Fruit fly (Drosophila melanogaster): Measurements from ENCODE around the gene Dna2.

Dna2 gene

dm6 chrX:10009794-10010614 lies at the start of gene Dna2 (continued):
- peak; percentile 16 for TF ChIP-seq pzg (GFP tag; optimal IDR thresholded peaks at IDR 0.05)
- no peak for TF ChIP-seq vfl (GFP tag; optimal IDR thresholded peaks at IDR 0.05)
- no peak for TF ChIP-seq pum (GFP tag; optimal IDR thresholded peaks at IDR 0.05)
- TF ChIP-seq ken (GFP tag; IDR thresholded peaks at IDR 0.05) = no peak
- TF ChIP-seq CG17568 (GFP tag; optimal IDR thresholded peaks at IDR 0.05) = no peak
- TF ChIP-seq shn (GFP tag; optimal IDR thresholded peaks at IDR 0.05) = no peak
- TF ChIP-seq CG13894 (tag; optimal IDR thresholded peaks at IDR 0.05) = no peak
- TF ChIP-seq Blimp-1 (GFP tag; optimal IDR thresholded peaks at IDR 0.05) = no peak
- TF ChIP-seq gcm2 (GFP tag; optimal IDR thresholded peaks at IDR 0.05) = no peak
- no peak for TF ChIP-seq fu2 (GFP tag; optimal IDR thresholded peaks at IDR 0.05)
- TF ChIP-seq CG9817 (tag; optimal IDR thresholded peaks at IDR 0.05) = peak; percentile 28
- TF ChIP-seq cwo (GFP tag; optimal IDR thresholded peaks at IDR 0.05) = no peak
- TF ChIP-seq CG15601 (tag; optimal IDR thresholded peaks at IDR 0.05) = no peak
- TF ChIP-seq az2 (GFP tag; optimal IDR thresholded peaks at IDR 0.05) = peak; percentile 12
- TF ChIP-seq Trl (optimal IDR thresholded peaks at IDR 0.05) = no peak
- no peak for TF ChIP-seq Trl (GFP tag; optimal IDR thresholded peaks at IDR 0.05)
- no peak for TF ChIP-seq gro (GFP tag; optimal IDR thresholded peaks at IDR 0.05)
- TF ChIP-seq hbn (GFP tag; IDR thresholded peaks at IDR 0.05; ENCODE audit: partially characterized antibody) = no peak
- TF ChIP-seq CG10321 (GFP tag; IDR thresholded peaks at IDR 0.05) = no peak
- no peak for TF ChIP-seq CG10147 (GFP tag; optimal IDR thresholded peaks at IDR 0.05)
- TF ChIP-seq CG4820 (GFP tag; optimal IDR thresholded peaks at IDR 0.05) = no peak
- TF ChIP-seq CG14860 (GFP tag; IDR thresholded peaks at IDR 0.05; ENCODE audit: partially characterized antibody) = no peak
- no peak for TF ChIP-seq zfh2 (GFP tag; optimal IDR thresholded peaks at IDR 0.05)
- no peak for TF ChIP-seq CG31388 (GFP tag; optimal IDR thresholded peaks at IDR 0.05)
- no peak for TF ChIP-seq CG13123 (GFP tag; optimal IDR thresholded peaks at IDR 0.05)
- TF ChIP-seq Ssrp (tag; optimal IDR thresholded peaks at IDR 0.05) = no peak
- TF ChIP-seq gcm (GFP tag; optimal IDR thresholded peaks at IDR 0.05) = no peak
- TF ChIP-seq B-H1 (GFP tag; IDR thresholded peaks at IDR 0.05) = no peak
- TF ChIP-seq kah (GFP tag; optimal IDR thresholded peaks at IDR 0.05) = no peak
- peak; percentile 1 for TF ChIP-seq Hsf (GFP tag; optimal IDR thresholded peaks at IDR 0.05)
- TF ChIP-seq ash1 (GFP tag; optimal IDR thresholded peaks at IDR 0.05) = no peak
- no peak for TF ChIP-seq CG3407 (GFP tag; optimal IDR thresholded peaks at IDR 0.05)
- no peak for TF ChIP-seq Hey (tag; optimal IDR thresholded peaks at IDR 0.05)
- no peak for TF ChIP-seq hkb (optimal IDR thresholded peaks at IDR 0.05)
- no peak for TF ChIP-seq hkb (GFP tag; IDR thresholded peaks at IDR 0.05)
- TF ChIP-seq onecut (GFP tag; IDR thresholded peaks at IDR 0.05) = no peak
- TF ChIP-seq Fer3 (tag; optimal IDR thresholded peaks at IDR 0.05) = no peak
- no peak for TF ChIP-seq schlank (tag; optimal IDR thresholded peaks at IDR 0.05)
- TF ChIP-seq Fer2 (tag; optimal IDR thresholded peaks at IDR 0.05) = no peak
- TF ChIP-seq CG6175 (GFP tag; IDR thresholded peaks at IDR 0.05) = no peak
- TF ChIP-seq CkIIα-i1 (GFP tag; IDR thresholded peaks at IDR 0.05) = no peak
- TF ChIP-seq CG11093 (GFP tag; IDR thresholded peaks at IDR 0.05) = no peak
- TF ChIP-seq CTCF (GFP tag; optimal IDR thresholded peaks at IDR 0.05) = peak; percentile 95
- no peak for TF ChIP-seq CG8924 (tag; optimal IDR thresholded peaks at IDR 0.05)
- TF ChIP-seq Dad (GFP tag; optimal IDR thresholded peaks at IDR 0.05) = no peak
- no peak for TF ChIP-seq Oaz (GFP tag; IDR thresholded peaks at IDR 0.05)
- no peak for TF ChIP-seq CG17912 (GFP tag; optimal IDR thresholded peaks at IDR 0.05)
- TF ChIP-seq CG3838 (GFP tag; optimal IDR thresholded peaks at IDR 0.05) = no peak
- 0 out of 3 replicates have a peak, but pooled peaks have one; percentile 34 for TF ChIP-seq Aef1 (GFP tag; IDR thresholded peaks at IDR 0.05)
- TF ChIP-seq sisA (GFP tag; IDR thresholded peaks at IDR 0.05) = peak; percentile 48
- no peak for TF ChIP-seq ems (GFP tag; optimal IDR thresholded peaks at IDR 0.05)
- peak; percentile 5 for TF ChIP-seq CG12391 (tag; optimal IDR thresholded peaks at IDR 0.05)

All from whole organism, embryonic.